Worm (Caenorhabditis elegans) whole organism, L1 larva: ENCODE data around the gene T13G4.7.

Experiments
- elt-2 ChIP-seq: sonication (generic microtip); optimal IDR thresholded peaks from 2 replicates; lab custom pipeline; 2016; ENCODE audit warnings: missing genetic modification characterization, mild to moderate bottlenecking, inconsistent platforms, missing compliant biosample characterization, missing genetic modification reagents
- hlh-17 ChIP-seq: fragments of 200-800 bp; sonication (Bioruptor generic); optimal IDR thresholded peaks from 2 replicates; lab custom pipeline; 2018; ENCODE audit warnings: missing genetic modification characterization, mild to moderate bottlenecking, missing compliant biosample characterization, moderate library complexity, borderline replicate concordance
- hpl-2 ChIP-seq: fragments of 150-350 bp; optimal IDR thresholded peaks from 2 replicates; lab custom pipeline; 2014; ENCODE audit warnings: missing biosample characterization, missing genetic modification reagents, missing genetic modification characterization
- lin-14 ChIP-seq: fragments of 200-800 bp; sonication (Bioruptor generic); optimal IDR thresholded peaks from 2 replicates; lab custom pipeline; 2018; ENCODE audit warnings: mild to moderate bottlenecking, missing genetic modification characterization, moderate library complexity, missing compliant biosample characterization
- rnt-1 ChIP-seq: sonication (generic microtip); optimal IDR thresholded peaks from 2 replicates; lab custom pipeline; 2016; ENCODE audit warnings: mild to moderate bottlenecking, missing genetic modification characterization, moderate library complexity, missing compliant biosample characterization
- xbp-1 ChIP-seq: sonication (generic microtip); optimal IDR thresholded peaks from 2 replicates; lab custom pipeline; 2016; ENCODE audit warnings: missing genetic modification characterization, missing compliant biosample characterization

The T13G4.7 gene

ce11 chrX:1167234-1167633 is 38.7 kb downstream of the T13G4.7 start:
- peak; percentile 24 for TF ChIP-seq lin-14 (GFP tag; lab: Kevin White, UChicago)
- TF ChIP-seq hlh-17 (GFP tag; lab: Kevin White, UChicago), result no peak
- TF ChIP-seq rnt-1, result peak; percentile 46
- TF ChIP-seq, all 84 proteins: peak for 2

ce11 chrX:1162019-1162418 is 43.9 kb downstream of the T13G4.7 start, which contains the start of gene tmc-1:
TSS of gene tmc-1 (plus strand) at chrX:1162207.
- TF ChIP-seq lin-14 (GFP tag; lab: Kevin White, UChicago) (peak; percentile 19), hpl-2 (GFP tag; lab: Kevin White, UChicago) (no peak)

- TF ChIP-seq elt-2, result no peak
- TF ChIP-seq xbp-1 (tag; lab: Kevin White, UChicago), result no peak
Observed at ce11 chrX:1154648-1155047, 51.3 kb downstream of the T13G4.7 start, which contains the start of gene R193.1. TSS of gene R193.1 (plus strand) at chrX:1154948.
